Worm (Caenorhabditis elegans): ENCODE measurements around the gene svh-2.

The svh-2 gene

ce11 chrX:6530591-6530990, 22.5 kb upstream of the svh-2 start:
- TF ChIP-seq ceh-13 (GFP tag; optimal IDR thresholded peaks at IDR 0.05) (no peak), tra-4 (tag; optimal IDR thresholded peaks at IDR 0.05) (no peak), F13C5.2 (tag; optimal IDR thresholded peaks at IDR 0.05) (no peak), ceh-36 (tag; optimal IDR thresholded peaks at IDR 0.05) (no peak), ama-1 (optimal IDR thresholded peaks at IDR 0.05) (no peak), hmbx-1 (tag; optimal IDR thresholded peaks at IDR 0.05) (no peak), ets-7 (tag; optimal IDR thresholded peaks at IDR 0.05) (no peak), flt-1 (GFP tag; IDR thresholded peaks at IDR 0.05) (no peak), pes-1 (GFP tag; IDR thresholded peaks at IDR 0.05) (no peak), hnd-1 (tag; optimal IDR thresholded peaks at IDR 0.05) (no peak), tbx-37 (GFP tag; conservative IDR thresholded peaks at IDR 0.05) (no peak), sea-1 (GFP tag; conservative IDR thresholded peaks at IDR 0.05) (no peak), scrt-1 (GFP tag; IDR thresholded peaks at IDR 0.05) (no peak)

ce11 chrX:6531896-6532295, 21.2 kb upstream of the svh-2 start:
- TF ChIP-seq ets-7 (tag; optimal IDR thresholded peaks at IDR 0.05) (no peak), sea-1 (GFP tag; conservative IDR thresholded peaks at IDR 0.05) (no peak), B0310.2 (tag; optimal IDR thresholded peaks at IDR 0.05) (no peak), hnd-1 (tag; optimal IDR thresholded peaks at IDR 0.05) (no peak)

- TF ChIP-seq tbx-37 (GFP tag; conservative IDR thresholded peaks at IDR 0.05) (no peak), ama-1 (optimal IDR thresholded peaks at IDR 0.05) (no peak), B0310.2 (tag; optimal IDR thresholded peaks at IDR 0.05) (no peak), hmg-4 (GFP tag; optimal IDR thresholded peaks at IDR 0.05) (no peak), hnd-1 (tag; optimal IDR thresholded peaks at IDR 0.05) (no peak), flt-1 (GFP tag; IDR thresholded peaks at IDR 0.05) (no peak), F13C5.2 (tag; optimal IDR thresholded peaks at IDR 0.05) (no peak), ets-7 (tag; optimal IDR thresholded peaks at IDR 0.05) (no peak), tbx-11 (GFP tag; IDR thresholded peaks at IDR 0.05) (no peak), ceh-36 (tag; optimal IDR thresholded peaks at IDR 0.05) (no peak), aly-1 (tag; optimal IDR thresholded peaks at IDR 0.05) (no peak), hmbx-1 (tag; optimal IDR thresholded peaks at IDR 0.05) (no peak), tra-4 (tag; optimal IDR thresholded peaks at IDR 0.05) (no peak), sea-1 (GFP tag; conservative IDR thresholded peaks at IDR 0.05) (no peak), pes-1 (GFP tag; IDR thresholded peaks at IDR 0.05) (no peak), scrt-1 (GFP tag; IDR thresholded peaks at IDR 0.05) (no peak), ceh-13 (GFP tag; optimal IDR thresholded peaks at IDR 0.05) (no peak)
Measured at ce11 chrX:6533038-6533437, 20.0 kb upstream of the svh-2 start.

ce11 chrX:6536701-6537279, 16.3 kb upstream of the svh-2 start, which contains the start of gene ilys-5:
ilys-5 (minus strand) TSS chrX:6536840.
- TF ChIP-seq ceh-13 (GFP tag; optimal IDR thresholded peaks at IDR 0.05) (no peak), F13C5.2 (tag; optimal IDR thresholded peaks at IDR 0.05) (no peak), tbx-37 (GFP tag; conservative IDR thresholded peaks at IDR 0.05) (no peak), ceh-36 (tag; optimal IDR thresholded peaks at IDR 0.05) (no peak), pes-1 (GFP tag; IDR thresholded peaks at IDR 0.05) (no peak), ets-7 (tag; optimal IDR thresholded peaks at IDR 0.05) (no peak), flt-1 (GFP tag; IDR thresholded peaks at IDR 0.05) (no peak), aly-1 (tag; optimal IDR thresholded peaks at IDR 0.05) (no peak)

ce11 chrX:6538068-6538467, 15.0 kb upstream of the svh-2 start:
- TF ChIP-seq hmbx-1 (tag; optimal IDR thresholded peaks at IDR 0.05) (no peak), hmg-4 (GFP tag; optimal IDR thresholded peaks at IDR 0.05) (no peak), hnd-1 (tag; optimal IDR thresholded peaks at IDR 0.05) (no peak)

ce11 chrX:6542692-6543091, 10.4 kb upstream of the svh-2 start, which contains the start of gene T14E8.2:
T14E8.2 (plus strand) TSS chrX:6542992.
- TF ChIP-seq pes-1 (GFP tag; IDR thresholded peaks at IDR 0.05), result no peak
- TF ChIP-seq flt-1 (GFP tag; IDR thresholded peaks at IDR 0.05), result no peak
- TF ChIP-seq tra-4 (tag; optimal IDR thresholded peaks at IDR 0.05), result no peak
- TF ChIP-seq hmbx-1 (tag; optimal IDR thresholded peaks at IDR 0.05), result no peak
- no peak for TF ChIP-seq tbx-11 (GFP tag; IDR thresholded peaks at IDR 0.05)
- TF ChIP-seq sea-1 (GFP tag; conservative IDR thresholded peaks at IDR 0.05), result no peak

ce11 chrX:6543665-6544064, 9.4 kb upstream of the svh-2 start:
- TF ChIP-seq B0310.2 (tag; optimal IDR thresholded peaks at IDR 0.05), result no peak
- TF ChIP-seq ceh-36 (tag; optimal IDR thresholded peaks at IDR 0.05), result no peak
- no peak for TF ChIP-seq flt-1 (GFP tag; IDR thresholded peaks at IDR 0.05)

ce11 chrX:6551073-6551652, 1.9 kb upstream of the svh-2 start:
- TF ChIP-seq hmg-4 (GFP tag; optimal IDR thresholded peaks at IDR 0.05) (no peak), ets-7 (tag; optimal IDR thresholded peaks at IDR 0.05) (no peak), tbx-11 (GFP tag; IDR thresholded peaks at IDR 0.05) (no peak), tbx-37 (GFP tag; conservative IDR thresholded peaks at IDR 0.05) (no peak), ceh-36 (tag; optimal IDR thresholded peaks at IDR 0.05) (no peak), F13C5.2 (tag; optimal IDR thresholded peaks at IDR 0.05) (no peak), aly-1 (tag; optimal IDR thresholded peaks at IDR 0.05) (no peak), ama-1 (optimal IDR thresholded peaks at IDR 0.05) (no peak), B0310.2 (tag; optimal IDR thresholded peaks at IDR 0.05) (no peak), sea-1 (GFP tag; conservative IDR thresholded peaks at IDR 0.05) (no peak), pes-1 (GFP tag; IDR thresholded peaks at IDR 0.05) (no peak), tra-4 (tag; optimal IDR thresholded peaks at IDR 0.05) (no peak), ceh-13 (GFP tag; optimal IDR thresholded peaks at IDR 0.05) (no peak), scrt-1 (GFP tag; IDR thresholded peaks at IDR 0.05) (no peak)

Data from whole organism, early embryonic.